Fruit fly (Drosophila melanogaster) whole organism, embryonic: Measurements from ENCODE around the gene CG11771.

Experiments used
- ATbp ChIP-seq: fragments of 200-800 bp; sonication (Bioruptor generic); optimal IDR thresholded peaks from 2 replicates; lab custom pipeline; 2017; ENCODE audit warnings: missing biosample characterization, mild to moderate bottlenecking, missing genetic modification characterization, missing genetic modification reagents
- Bdp1 ChIP-seq: fragments of 200-800 bp; sonication (Bioruptor generic); optimal IDR thresholded peaks from 3 replicates; lab custom pipeline; 2016; ENCODE audit warnings: missing biosample characterization, missing genetic modification characterization
- Bteb2 ChIP-seq: fragments of 200-800 bp; sonication (Bioruptor generic); optimal IDR thresholded peaks from 2 replicates; lab custom pipeline; 2016; ENCODE audit warnings: missing biosample characterization, missing genetic modification characterization
- CG12744 ChIP-seq: fragments of 200-800 bp; sonication (Bioruptor generic); optimal IDR thresholded peaks from 2 replicates; lab custom pipeline; 2016; ENCODE audit warnings: missing biosample characterization, missing genetic modification characterization
- CG13624 ChIP-seq: fragments of 200-800 bp; sonication (Bioruptor generic); optimal IDR thresholded peaks from 2 replicates; lab custom pipeline; 2016; ENCODE audit warnings: missing biosample characterization, missing genetic modification characterization
- CG15696 ChIP-seq: fragments of 200-800 bp; sonication (Bioruptor generic); optimal IDR thresholded peaks from 2 replicates; lab custom pipeline; 2019; ENCODE audit warnings: missing biosample characterization, mild to moderate bottlenecking, missing genetic modification characterization, moderate library complexity
- CG1832 ChIP-seq: fragments of 200-800 bp; sonication (Bioruptor generic); optimal IDR thresholded peaks from 2 replicates; lab custom pipeline; 2017; ENCODE audit warnings: missing biosample characterization, mild to moderate bottlenecking, missing genetic modification characterization, inconsistent platforms
- CG2202 ChIP-seq: fragments of 200-800 bp; sonication (Bioruptor generic); optimal IDR thresholded peaks from 2 replicates; lab custom pipeline; 2018; ENCODE audit warnings: missing biosample characterization, mild to moderate bottlenecking, missing genetic modification characterization
- CG31224 ChIP-seq: fragments of 200-800 bp; sonication (Bioruptor generic); IDR thresholded peaks from 2 replicates; pipeline ENCODE4 v1.3.6; 2022; ENCODE audit warnings: missing biosample characterization, missing genetic modification characterization
- CG32772 ChIP-seq: fragments of 200-800 bp; sonication (Bioruptor generic); IDR thresholded peaks from 2 replicates; pipeline ENCODE4 v1.3.6; 2022; ENCODE audit warnings: missing biosample characterization, missing genetic modification characterization
- CG4404 ChIP-seq: fragments of 200-800 bp; sonication (Bioruptor generic); IDR thresholded peaks from 2 replicates; pipeline ENCODE4 v1.3.6; 2022; ENCODE audit warnings: missing biosample characterization, missing genetic modification characterization
- CG4617 ChIP-seq: fragments of 200-800 bp; sonication (Bioruptor generic); optimal IDR thresholded peaks from 3 replicates; lab custom pipeline; 2016; ENCODE audit warnings: missing biosample characterization, missing genetic modification characterization, borderline replicate concordance
- CG6272 ChIP-seq: fragments of 200-800 bp; sonication (Bioruptor generic); IDR thresholded peaks from 2 replicates; pipeline ENCODE4 v1.3.6; 2022; ENCODE audit warnings: missing biosample characterization, missing genetic modification characterization
- CG6683 ChIP-seq: fragments of 200-800 bp; sonication (Bioruptor generic); optimal IDR thresholded peaks from 2 replicates; lab custom pipeline; 2017; ENCODE audit warnings: missing biosample characterization, mild to moderate bottlenecking, missing genetic modification characterization, missing genetic modification reagents
- CG6854 ChIP-seq: fragments of 200-800 bp; sonication (Bioruptor generic); optimal IDR thresholded peaks from 3 replicates; lab custom pipeline; 2017; ENCODE audit warnings: missing biosample characterization, mild to moderate bottlenecking, missing genetic modification characterization
- CG8944 ChIP-seq: fragments of 200-800 bp; sonication (Bioruptor generic); optimal IDR thresholded peaks from 3 replicates; lab custom pipeline; 2016; ENCODE audit warnings: missing biosample characterization, missing genetic modification characterization
- Chrac-16 ChIP-seq: fragments of 200-800 bp; sonication (Bioruptor generic); optimal IDR thresholded peaks from 3 replicates; lab custom pipeline; 2016; ENCODE audit warnings: missing biosample characterization, missing genetic modification characterization
- D19B ChIP-seq: fragments of 200-800 bp; sonication (Bioruptor generic); optimal IDR thresholded peaks from 2 replicates; lab custom pipeline; 2017; ENCODE audit warnings: missing biosample characterization, mild to moderate bottlenecking, missing genetic modification characterization
- Doc2 ChIP-seq: fragments of 200-800 bp; sonication (Bioruptor generic); IDR thresholded peaks from 2 replicates; pipeline ENCODE4 v1.3.6; 2022; ENCODE audit warnings: missing biosample characterization, missing genetic modification characterization
- Elba2 ChIP-seq: fragments of 200-800 bp; sonication (Bioruptor generic); optimal IDR thresholded peaks from 3 replicates; lab custom pipeline; 2016; ENCODE audit warnings: missing biosample characterization, missing genetic modification characterization
- Fer1 ChIP-seq: fragments of 200-800 bp; sonication (Bioruptor generic); optimal IDR thresholded peaks from 2 replicates; lab custom pipeline; 2017; ENCODE audit warnings: missing biosample characterization, mild to moderate bottlenecking, missing genetic modification characterization
- Fer3 ChIP-seq: fragments of 200-800 bp; sonication (Bioruptor generic); optimal IDR thresholded peaks from 2 replicates; lab custom pipeline; 2018; ENCODE audit warnings: missing biosample characterization, mild to moderate bottlenecking, missing genetic modification characterization, moderate library complexity
- Meics ChIP-seq: fragments of 200-800 bp; sonication (Bioruptor generic); optimal IDR thresholded peaks from 2 replicates; lab custom pipeline; 2017; ENCODE audit warnings: missing biosample characterization, mild to moderate bottlenecking, missing genetic modification characterization
- NFAT ChIP-seq: fragments of 200-800 bp; sonication (Bioruptor generic); IDR thresholded peaks from 2 replicates; pipeline ENCODE4 v1.3.6; 2022; ENCODE audit warnings: missing biosample characterization, missing genetic modification characterization
- Tbp ChIP-seq: fragments of >200 bp; optimal IDR thresholded peaks from 2 replicates; lab custom pipeline; 2018; ENCODE audit warnings: missing biosample characterization, missing genetic modification characterization
- ash1 ChIP-seq: fragments of 200-800 bp; sonication (Bioruptor generic); optimal IDR thresholded peaks from 2 replicates; lab custom pipeline; 2018; ENCODE audit warnings: missing biosample characterization, mild to moderate bottlenecking, missing genetic modification characterization
- bcd ChIP-seq: fragments of 200-800 bp; sonication (Bioruptor generic); optimal IDR thresholded peaks from 2 replicates; lab custom pipeline; 2017; ENCODE audit warnings: missing biosample characterization, mild to moderate bottlenecking, missing genetic modification characterization
- crol ChIP-seq: fragments of 200-800 bp; sonication (Bioruptor generic); IDR thresholded peaks from 2 replicates; pipeline ENCODE4 v1.3.6; 2022; ENCODE audit warnings: missing biosample characterization, missing genetic modification characterization
- disco-r ChIP-seq: fragments of 200-800 bp; sonication (Bioruptor generic); optimal IDR thresholded peaks from 2 replicates; lab custom pipeline; 2016; ENCODE audit warnings: missing biosample characterization, missing genetic modification characterization
- en ChIP-seq: fragments of 200-800 bp; sonication (Bioruptor generic); optimal IDR thresholded peaks from 2 replicates; lab custom pipeline; 2016; ENCODE audit warnings: missing biosample characterization, missing genetic modification characterization
- fd96Cb ChIP-seq: fragments of 200-800 bp; sonication (Bioruptor generic); optimal IDR thresholded peaks from 2 replicates; lab custom pipeline; 2018; ENCODE audit warnings: missing biosample characterization, mild to moderate bottlenecking, missing genetic modification characterization, moderate library complexity
- gsb-n ChIP-seq: fragments of 200-800 bp; sonication (Bioruptor generic); optimal IDR thresholded peaks from 3 replicates; lab custom pipeline; 2018; ENCODE audit warnings: missing biosample characterization, mild to moderate bottlenecking, missing genetic modification characterization
- insv ChIP-seq, 2 experiments: fragments of 200-800 bp; sonication (Bioruptor generic); optimal IDR thresholded peaks; 3 replicates each; lab custom pipeline; 2016 to 2018; ENCODE audit warnings: missing biosample characterization in 2 of 2, missing genetic modification characterization in 2 of 2
- kay ChIP-seq: fragments of 200-800 bp; sonication (Bioruptor generic); optimal IDR thresholded peaks from 2 replicates; lab custom pipeline; 2016; ENCODE audit warnings: missing biosample characterization, missing genetic modification characterization
- lbe ChIP-seq: fragments of 200-800 bp; sonication (Bioruptor generic); optimal IDR thresholded peaks from 2 replicates; lab custom pipeline; 2016; ENCODE audit warnings: missing biosample characterization, mild to moderate bottlenecking, missing genetic modification characterization
- mam ChIP-seq: fragments of 200-800 bp; sonication (Bioruptor generic); optimal IDR thresholded peaks from 3 replicates; lab custom pipeline; 2016; ENCODE audit warnings: missing biosample characterization, missing genetic modification characterization
- row ChIP-seq: fragments of 200-800 bp; sonication (Bioruptor generic); IDR thresholded peaks from 3 replicates; pipeline ENCODE4 v1.3.6; 2022; ENCODE audit warnings: missing biosample characterization, missing genetic modification characterization
- sc ChIP-seq, 3 experiments: fragments of >200 bp in 2 of 3; fragments of 200-800 bp in 1 of 3; sonication (Bioruptor generic) in 1 of 3; optimal IDR thresholded peaks; 2 replicates in 2 of 3; 3 replicates in 1 of 3; lab custom pipeline; 2017; ENCODE audit warnings: mild to moderate bottlenecking in 1 of 3, missing biosample characterization in 1 of 3, missing genetic modification characterization in 1 of 3, missing genetic modification reagents in 1 of 3
- schlank ChIP-seq: fragments of 200-800 bp; sonication (Bioruptor generic); optimal IDR thresholded peaks from 2 replicates; lab custom pipeline; 2018; ENCODE audit warnings: missing biosample characterization, mild to moderate bottlenecking, missing genetic modification characterization
- scrt ChIP-seq: fragments of 200-800 bp; sonication (Bioruptor generic); optimal IDR thresholded peaks from 2 replicates; lab custom pipeline; 2018; ENCODE audit warnings: missing biosample characterization, mild to moderate bottlenecking, missing genetic modification characterization, moderate library complexity
- sima ChIP-seq: fragments of 200-800 bp; sonication (Bioruptor generic); optimal IDR thresholded peaks from 2 replicates; lab custom pipeline; 2016; ENCODE audit warnings: missing biosample characterization, missing genetic modification characterization
- sisA ChIP-seq: fragments of 200-800 bp; sonication (Bioruptor generic); IDR thresholded peaks from 2 replicates; pipeline ENCODE4 v1.3.6; 2022; ENCODE audit warnings: missing biosample characterization, missing genetic modification characterization
- sob ChIP-seq: fragments of 200-800 bp; sonication (Bioruptor generic); IDR thresholded peaks from 2 replicates; pipeline ENCODE4 v1.3.6; 2022; ENCODE audit warnings: missing biosample characterization, missing genetic modification characterization
- sr ChIP-seq: fragments of 200-800 bp; sonication (Bioruptor generic); IDR thresholded peaks from 3 replicates; pipeline ENCODE4 v1.3.6; 2022; ENCODE audit warnings: missing biosample characterization, missing genetic modification characterization
- tgo ChIP-seq: fragments of 200-800 bp; sonication (Bioruptor generic); IDR thresholded peaks from 3 replicates; pipeline ENCODE4 v1.3.6; 2022; ENCODE audit warnings: missing biosample characterization, missing genetic modification characterization
- tll ChIP-seq, 2 experiments: fragments of 200-800 bp in 1 of 2; fragments of >200 bp in 1 of 2; sonication (Bioruptor generic) in 1 of 2; optimal IDR thresholded peaks; 2 replicates each; lab custom pipeline; 2017 to 2019; ENCODE audit warnings: missing biosample characterization in 2 of 2, missing genetic modification characterization in 2 of 2, mild to moderate bottlenecking in 1 of 2, moderate library complexity in 1 of 2
- toy ChIP-seq: fragments of 200-800 bp; sonication (Bioruptor generic); IDR thresholded peaks from 2 replicates; pipeline ENCODE4 v1.3.6; 2022; ENCODE audit warnings: missing biosample characterization, missing genetic modification characterization
- trh ChIP-seq: fragments of 200-800 bp; sonication (Bioruptor generic); optimal IDR thresholded peaks from 2 replicates; lab custom pipeline; 2016; ENCODE audit warnings: missing biosample characterization, missing genetic modification characterization
- zfh1 ChIP-seq: fragments of 200-800 bp; sonication (Bioruptor generic); IDR thresholded peaks from 3 replicates; pipeline ENCODE4 v1.3.6; 2022; ENCODE audit warnings: missing biosample characterization, missing genetic modification characterization

CG11771 gene

DNA sequence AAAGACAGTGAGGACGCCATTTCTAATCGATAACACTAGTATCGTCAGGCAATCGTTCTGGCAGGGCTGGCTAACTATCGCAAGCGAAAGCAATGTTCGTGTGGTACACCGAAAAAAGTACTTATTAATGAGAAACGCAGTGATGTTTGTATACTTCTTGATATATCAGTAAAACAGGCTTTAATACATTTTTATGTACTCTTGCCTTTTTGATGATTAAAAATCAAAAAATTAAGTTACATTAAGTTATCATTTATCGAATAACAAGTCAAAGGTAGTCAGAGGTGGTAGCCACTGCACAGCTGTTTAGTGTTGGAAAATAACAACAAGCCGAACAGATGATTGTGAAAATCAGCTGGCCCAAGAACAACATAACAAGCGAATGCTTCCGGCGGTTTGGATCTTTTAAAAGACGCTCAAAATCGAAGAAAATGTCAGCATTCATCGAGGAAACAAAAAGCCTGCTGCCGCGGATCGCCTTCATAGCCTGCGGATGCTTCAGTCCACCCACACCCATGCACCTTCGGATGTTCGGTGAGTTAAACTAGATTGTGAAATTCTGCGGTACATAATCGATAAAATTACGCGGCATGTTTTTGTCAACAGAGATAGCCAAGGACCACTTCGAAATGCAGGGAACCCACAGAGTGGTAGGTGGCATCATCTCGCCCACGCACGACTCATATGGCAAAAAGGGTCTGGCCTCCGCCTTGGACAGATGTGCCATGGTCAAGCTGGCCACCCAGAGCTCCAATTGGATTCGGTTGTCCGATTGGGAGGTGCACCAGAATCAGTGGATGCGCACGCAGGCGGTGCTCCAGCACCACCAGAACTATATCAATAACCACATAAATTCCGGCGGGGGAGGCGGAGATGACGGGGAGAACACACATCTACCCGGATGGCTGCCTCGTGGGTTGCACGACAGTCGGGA lies 13.4 kb downstream of the CG11771 start, which contains the start of the genes ssh and Nmnat (continued):
- no peak for TF ChIP-seq CG6272 (GFP tag; lab: Robert Waterston, UW)
- peak; percentile 24 for TF ChIP-seq Bteb2 (GFP tag; lab: Kevin White, UChicago)
- TF ChIP-seq Chrac-16 (GFP tag; lab: Kevin White, UChicago): peak; percentile 39
- TF ChIP-seq CG2202: no peak
- no peak for TF ChIP-seq CG8944 (GFP tag; lab: Kevin White, UChicago)
- TF ChIP-seq bcd (GFP tag; lab: Kevin White, UChicago): peak; percentile 19
- TF ChIP-seq CG6854 (GFP tag; lab: Kevin White, UChicago): no peak
- TF ChIP-seq CG32772 (GFP tag; lab: Robert Waterston, UW): no peak
- TF ChIP-seq ash1: no peak
- TF ChIP-seq sisA (GFP tag; lab: Robert Waterston, UW): no peak
- no peak for TF ChIP-seq ATbp (GFP tag; lab: Kevin White, UChicago)
- no peak for TF ChIP-seq toy (GFP tag; lab: Robert Waterston, UW)
- TF ChIP-seq tgo (GFP tag; lab: Robert Waterston, UW): no peak
- TF ChIP-seq insv (GFP tag; optimal IDR thresholded peaks at IDR 0.05; lab: Kevin White, UChicago): peak; percentile 49 to 84
- TF ChIP-seq CG12744 (GFP tag; lab: Kevin White, UChicago): peak; percentile 24
- no peak for TF ChIP-seq CG4404 (GFP tag; lab: Robert Waterston, UW)
- no peak for TF ChIP-seq kay (GFP tag; lab: Kevin White, UChicago)
- no peak for TF ChIP-seq trh (GFP tag; lab: Kevin White, UChicago)
- no peak for TF ChIP-seq Doc2 (GFP tag; lab: Robert Waterston, UW)
- TF ChIP-seq en: no peak
- TF ChIP-seq crol (GFP tag; lab: Robert Waterston, UW): no peak
- peak; percentile 37 for TF ChIP-seq mam (GFP tag; lab: Kevin White, UChicago)
- TF ChIP-seq CG31224 (GFP tag; lab: Robert Waterston, UW): no peak
- no peak for TF ChIP-seq schlank (tag; lab: Kevin White, UChicago)
- no peak for TF ChIP-seq Meics
- TF ChIP-seq sob (GFP tag; lab: Robert Waterston, UW): peak; percentile 65
- no peak for TF ChIP-seq Bdp1 (GFP tag; lab: Kevin White, UChicago)
- peak; percentile 55 for TF ChIP-seq lbe (GFP tag; lab: Kevin White, UChicago)
- no peak for TF ChIP-seq NFAT (GFP tag; lab: Robert Waterston, UW)
- no peak for TF ChIP-seq CG6683 (GFP tag; lab: Kevin White, UChicago)
- peak; percentile 53 for TF ChIP-seq CG13624
- TF ChIP-seq Fer1 (GFP tag; lab: Kevin White, UChicago): no peak
- peak; percentile 85 to 89 for TF ChIP-seq tll (GFP tag; optimal IDR thresholded peaks at IDR 0.05; lab: Kevin White, UChicago)
- no peak for TF ChIP-seq fd96Cb (tag; lab: Kevin White, UChicago)
- peak; percentile 55 for TF ChIP-seq CG4617 (GFP tag; lab: Kevin White, UChicago)
- peak; percentile 79 for TF ChIP-seq Elba2 (GFP tag; lab: Kevin White, UChicago)
- no peak for TF ChIP-seq D19B (GFP tag; lab: Kevin White, UChicago)
- TF ChIP-seq scrt: no peak
- TF ChIP-seq CG15696 (tag; lab: Kevin White, UChicago): peak; percentile 11
- TF ChIP-seq sr: no peak
- TF ChIP-seq Fer3: no peak
- peak; percentile 70 for TF ChIP-seq row
- no peak for TF ChIP-seq sc (optimal IDR thresholded peaks at IDR 0.05; lab: Kevin White, UChicago)
- no peak for TF ChIP-seq sc (GFP tag; optimal IDR thresholded peaks at IDR 0.05; lab: Kevin White, UChicago)
- no peak for TF ChIP-seq Tbp (GFP tag; lab: Kevin White, UChicago)
- no peak for TF ChIP-seq CG1832 (GFP tag; lab: Kevin White, UChicago)
- no peak for TF ChIP-seq sima
- no peak for TF ChIP-seq gsb-n (tag; lab: Kevin White, UChicago)
- TF ChIP-seq zfh1 (GFP tag; lab: Robert Waterston, UW): no peak
- no peak for TF ChIP-seq disco-r
